Worm (Caenorhabditis elegans) whole organism, L4 larva: ENCODE measurements around the gene dpf-1.

Experiments
- ceh-82 ChIP-seq: sonication (generic microtip); optimal IDR thresholded peaks from 2 replicates; lab custom pipeline; 2017; ENCODE audit warnings: missing biosample characterization, missing genetic modification characterization
- nhr-28 ChIP-seq: fragments of 150-350 bp; optimal IDR thresholded peaks from 2 replicates; lab custom pipeline; 2014; ENCODE audit warnings: missing biosample characterization, missing genetic modification characterization

DNA sequence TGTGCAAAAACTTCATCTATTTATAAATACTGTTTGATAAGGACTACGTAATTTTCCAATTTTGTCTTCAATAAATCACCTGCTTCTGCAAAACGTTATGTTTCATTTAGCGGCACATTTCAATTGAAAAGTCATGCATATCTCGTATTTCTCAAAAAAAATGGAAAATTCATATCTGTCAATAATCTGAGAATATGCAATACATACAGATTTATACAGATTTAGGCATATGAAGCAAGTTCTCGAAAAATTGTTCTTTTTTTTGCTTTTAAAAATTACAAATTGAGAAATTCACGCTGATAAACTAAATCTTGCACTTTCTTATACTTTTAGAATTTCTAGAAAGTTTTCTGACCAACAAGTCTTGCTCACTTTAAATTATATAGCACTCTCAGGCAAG is 26.9 kb upstream of the dpf-1 start, which contains the start of gene T26H5.11:
- TF ChIP-seq ceh-82 (tag; lab: Kevin White, UChicago) (no peak), nhr-28 (tag; lab: Kevin White, UChicago) (no peak)
